Fruit fly (Drosophila melanogaster): ENCODE data around the gene Sarm.

DNA sequence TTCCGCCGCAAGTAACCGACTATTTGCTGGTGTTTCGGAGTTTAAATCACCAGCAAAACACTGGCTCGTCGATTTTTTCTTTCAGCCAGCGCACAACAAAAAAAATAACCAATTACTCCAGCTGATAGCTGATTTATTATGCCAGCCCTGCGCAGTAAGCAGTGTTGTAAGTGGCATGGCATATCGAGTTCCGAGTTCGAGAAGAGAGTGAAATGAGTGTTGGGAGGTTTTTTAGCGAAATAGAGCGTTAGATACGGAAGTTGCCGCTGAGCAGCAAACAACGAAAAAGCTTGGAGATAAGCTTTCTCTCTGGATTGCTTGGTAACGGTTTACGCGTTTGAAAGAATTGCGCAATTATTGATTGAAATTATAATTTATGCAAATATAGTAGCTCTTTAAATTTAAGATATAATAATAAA lies 28.0 kb downstream of the Sarm start, which contains the start of gene CG7565:
- peak; percentile 3 for TF ChIP-seq CG18476 (GFP tag; optimal IDR thresholded peaks at IDR 0.05)
- TF ChIP-seq CG7786 (GFP tag; optimal IDR thresholded peaks at IDR 0.05): peak; percentile 33
- no peak for TF ChIP-seq ATbp (GFP tag; optimal IDR thresholded peaks at IDR 0.05)
- TF ChIP-seq CG10462 (GFP tag; optimal IDR thresholded peaks at IDR 0.05): peak; percentile 43
- no peak for TF ChIP-seq NC2α (GFP tag; optimal IDR thresholded peaks at IDR 0.05)
- no peak for TF ChIP-seq Doc2 (GFP tag; IDR thresholded peaks at IDR 0.05)
- peak; percentile 42; the same call in 1 of the 2 replicates for TF ChIP-seq Adf1 (GFP tag; IDR thresholded peaks at IDR 0.05)
- TF ChIP-seq CG3407 (GFP tag; optimal IDR thresholded peaks at IDR 0.05): no peak
- peak; percentile 88 for TF ChIP-seq CG12769 (tag; optimal IDR thresholded peaks at IDR 0.05)
- TF ChIP-seq CG6689 (GFP tag; IDR thresholded peaks at IDR 0.05): no peak
- no peak for TF ChIP-seq TFAM (GFP tag; optimal IDR thresholded peaks at IDR 0.05)
- TF ChIP-seq pan (optimal IDR thresholded peaks at IDR 0.05): no peak
- TF ChIP-seq pan (GFP tag; optimal IDR thresholded peaks at IDR 0.05 in 1 of 2, IDR thresholded peaks at IDR 0.05 in 1 of 2): peak in 1 of 2 experiments; percentile 28
- TF ChIP-seq Atf-2 (GFP tag; optimal IDR thresholded peaks at IDR 0.05): no peak

All from whole organism, embryonic.